Worm (Caenorhabditis elegans) whole organism, L2 larva: ENCODE results near the gene Y37E11B.6.

Experiments
- R02D3.7 ChIP-seq: fragments of 150-350 bp; optimal IDR thresholded peaks from 2 replicates; lab custom pipeline; 2014; ENCODE audit warnings: missing biosample characterization, missing genetic modification characterization
- blmp-1 ChIP-seq: sonication (generic microtip); optimal IDR thresholded peaks from 2 replicates; lab custom pipeline; 2017; ENCODE audit warnings: missing genetic modification characterization, mild to moderate bottlenecking, missing compliant biosample characterization, antibody characterized with exemption, moderate library complexity; ENCODE audit not compliant: insufficient read depth
- snpc-4 ChIP-seq: fragments of 150-350 bp; optimal IDR thresholded peaks from 2 replicates; lab custom pipeline; 2014; ENCODE audit warnings: missing biosample characterization, missing genetic modification characterization
- zag-1 ChIP-seq: fragments of 150-350 bp; optimal IDR thresholded peaks from 2 replicates; lab custom pipeline; 2014; ENCODE audit warnings: missing biosample characterization, missing genetic modification characterization

DNA sequence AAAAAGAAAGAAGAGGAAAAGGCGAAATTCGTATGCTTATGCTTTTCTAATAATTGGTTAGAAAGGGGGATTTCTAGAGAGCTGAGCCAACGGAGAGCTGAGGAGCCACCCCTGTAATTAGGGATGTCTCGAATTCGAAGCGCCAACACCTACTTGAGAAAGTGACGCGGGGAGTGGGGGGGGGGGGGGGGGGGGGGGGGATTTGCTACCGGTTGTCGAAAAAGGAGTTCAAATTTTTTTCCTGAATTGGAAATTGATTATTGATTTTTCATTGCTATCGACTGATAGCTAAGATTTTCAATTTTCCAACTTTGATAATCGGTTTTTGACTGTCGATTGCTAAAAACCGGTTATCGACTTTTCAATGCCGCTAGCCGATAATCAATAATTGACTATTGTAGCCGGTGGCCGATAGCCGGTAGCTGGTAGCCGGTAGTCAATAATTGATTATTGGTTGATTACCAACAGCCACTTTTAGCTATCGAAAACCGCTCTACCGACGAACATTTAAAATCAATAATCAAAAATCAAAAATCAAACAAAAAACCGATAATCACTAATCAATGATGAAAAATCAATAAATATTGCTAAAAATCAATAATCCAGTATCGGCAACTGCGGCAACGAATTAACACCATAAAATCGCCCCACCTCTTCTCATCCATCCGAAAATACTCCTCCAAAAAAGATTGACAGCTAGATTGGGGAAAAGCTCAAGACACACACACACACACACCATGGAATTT lies 30.0 kb upstream of the Y37E11B.6 start:
- TF ChIP-seq zag-1 (tag; lab: Kevin White, UChicago) (no peak), snpc-4 (tag; lab: Kevin White, UChicago) (no peak), R02D3.7 (tag; lab: Kevin White, UChicago) (no peak), blmp-1 (no peak)
